Fruit fly (Drosophila melanogaster) whole organism, adult: ENCODE data around the gene NHP2.

Experiments
- CG11617 ChIP-seq: fragments of 200-800 bp; sonication (Bioruptor generic); optimal IDR thresholded peaks from 2 replicates; lab custom pipeline; 2017; ENCODE audit warnings: mild to moderate bottlenecking, missing biosample characterization, missing genetic modification reagents, missing genetic modification characterization
- CG12768 ChIP-seq: fragments of 200-800 bp; sonication (Bioruptor generic); optimal IDR thresholded peaks from 2 replicates; lab custom pipeline; 2017; ENCODE audit warnings: missing biosample characterization, missing genetic modification characterization, mild to moderate bottlenecking, moderate library complexity, missing genetic modification reagents
- CG14711 ChIP-seq: fragments of 200-800 bp; sonication (Bioruptor generic); optimal IDR thresholded peaks from 2 replicates; lab custom pipeline; 2018; ENCODE audit warnings: missing biosample characterization, mild to moderate bottlenecking, missing genetic modification characterization, moderate library complexity
- CG1620 ChIP-seq: fragments of 200-800 bp; sonication (Bioruptor generic); optimal IDR thresholded peaks from 2 replicates; lab custom pipeline; 2016; ENCODE audit warnings: missing biosample characterization, missing genetic modification characterization
- CG33017 ChIP-seq: fragments of 200-800 bp; sonication (Bioruptor generic); optimal IDR thresholded peaks from 2 replicates; lab custom pipeline; 2018; ENCODE audit warnings: missing biosample characterization, mild to moderate bottlenecking, missing genetic modification characterization, moderate library complexity
- CG5204 ChIP-seq: fragments of 200-800 bp; sonication (Bioruptor generic); optimal IDR thresholded peaks from 2 replicates; lab custom pipeline; 2016; ENCODE audit warnings: missing biosample characterization, missing genetic modification characterization
- CG7045 ChIP-seq: fragments of 200-800 bp; sonication (Bioruptor generic); optimal IDR thresholded peaks from 2 replicates; lab custom pipeline; 2017; ENCODE audit warnings: missing biosample characterization, mild to moderate bottlenecking, missing genetic modification characterization
- CG7101 ChIP-seq: fragments of 200-800 bp; sonication (Bioruptor generic); optimal IDR thresholded peaks from 2 replicates; lab custom pipeline; 2018; ENCODE audit warnings: missing biosample characterization, mild to moderate bottlenecking, missing genetic modification characterization, moderate library complexity
- Clk ChIP-seq: fragments of 200-800 bp; sonication (Bioruptor generic); optimal IDR thresholded peaks from 2 replicates; lab custom pipeline; 2017; ENCODE audit warnings: missing biosample characterization, missing genetic modification characterization
- Crg-1 ChIP-seq: fragments of 200-800 bp; sonication (Bioruptor generic); optimal IDR thresholded peaks from 2 replicates; lab custom pipeline; 2016; ENCODE audit warnings: missing biosample characterization, missing genetic modification characterization
- Hr96 ChIP-seq: fragments of 200-800 bp; sonication (Bioruptor generic); optimal IDR thresholded peaks from 2 replicates; lab custom pipeline; 2016; ENCODE audit warnings: missing biosample characterization, missing genetic modification characterization
- Mnt ChIP-seq: fragments of 200-800 bp; sonication (Bioruptor generic); optimal IDR thresholded peaks from 2 replicates; lab custom pipeline; 2016; ENCODE audit warnings: missing biosample characterization, mild to moderate bottlenecking, missing genetic modification characterization
- bab1 ChIP-seq: fragments of 200-800 bp; sonication (Bioruptor generic); optimal IDR thresholded peaks from 3 replicates; lab custom pipeline; 2019; ENCODE audit warnings: missing biosample characterization, mild to moderate bottlenecking, missing genetic modification characterization, moderate library complexity
- cic ChIP-seq: fragments of 200-800 bp; sonication (Bioruptor generic); optimal IDR thresholded peaks from 2 replicates; lab custom pipeline; 2017; ENCODE audit warnings: missing biosample characterization, mild to moderate bottlenecking, missing genetic modification characterization, moderate library complexity
- cnc ChIP-seq, 2 experiments: fragments of >200 bp; optimal IDR thresholded peaks; 2 replicates each; lab custom pipeline; 2017
- kay ChIP-seq: fragments of 200-800 bp; sonication (Bioruptor generic); peaks from one replicate; lab custom pipeline; 2016; ENCODE audit warnings: missing biosample characterization, missing genetic modification characterization, borderline replicate concordance
- ovo ChIP-seq: fragments of 200-800 bp; sonication (Bioruptor generic); optimal IDR thresholded peaks from 2 replicates; lab custom pipeline; 2016; ENCODE audit warnings: missing biosample characterization, missing genetic modification characterization
- pad ChIP-seq: fragments of 200-800 bp; sonication (Bioruptor generic); optimal IDR thresholded peaks from 3 replicates; lab custom pipeline; 2017; ENCODE audit warnings: missing biosample characterization, missing genetic modification characterization, mild to moderate bottlenecking, moderate library complexity, missing genetic modification reagents
- tj ChIP-seq: fragments of 200-800 bp; sonication (Bioruptor generic); optimal IDR thresholded peaks from 3 replicates; lab custom pipeline; 2017; ENCODE audit warnings: missing biosample characterization, mild to moderate bottlenecking, missing genetic modification characterization, moderate library complexity
- toe ChIP-seq: fragments of 200-800 bp; sonication (Bioruptor generic); optimal IDR thresholded peaks from 2 replicates; lab custom pipeline; 2016; ENCODE audit warnings: missing biosample characterization, missing genetic modification characterization

NHP2 gene

dm6 chr3L:14769183-14769582 is 32.8 kb downstream of the NHP2 start, which contains the start of gene Mgat4b:
TSS of gene Mgat4b (minus strand) at chr3L:14769283.
- TF ChIP-seq ovo (GFP tag; lab: Kevin White, UChicago) (no peak), CG7045 (GFP tag; lab: Kevin White, UChicago) (no peak), kay (GFP tag; lab: Kevin White, UChicago) (no peak), Crg-1 (GFP tag; lab: Kevin White, UChicago) (no peak), CG12768 (GFP tag; lab: Kevin White, UChicago) (no peak), CG11617 (GFP tag; lab: Kevin White, UChicago) (no peak), cnc (optimal IDR thresholded peaks at IDR 0.05; lab: Kevin White, UChicago) (no peak), CG7101 (tag; lab: Kevin White, UChicago) (no peak), CG14711 (no peak), tj (no peak)

dm6 chr3L:14761837-14762785 is 39.9 kb downstream of the NHP2 start, which contains the start of the genes Tsen34 and Mgat4a:
TSS of gene Tsen34 (minus strand) at chr3L:14761844.
TSS of gene Mgat4a (plus strand) at chr3L:14762028.
- TF ChIP-seq cic (peak; percentile 72), CG5204 (GFP tag; lab: Kevin White, UChicago) (no peak), CG7101 (tag; lab: Kevin White, UChicago) (peak; percentile 7), Clk (GFP tag; lab: Kevin White, UChicago) (no peak), CG11617 (GFP tag; lab: Kevin White, UChicago) (peak; percentile 32), CG12768 (GFP tag; lab: Kevin White, UChicago) (peak; percentile 70), pad (no peak), kay (GFP tag; lab: Kevin White, UChicago) (no peak), CG33017 (tag; lab: Kevin White, UChicago) (no peak), tj (no peak), Mnt (GFP tag; lab: Kevin White, UChicago) (peak; percentile 38), toe (GFP tag; lab: Kevin White, UChicago) (no peak), bab1 (GFP tag; lab: Kevin White, UChicago) (peak; percentile 65), CG1620 (peak; percentile 54), CG7045 (GFP tag; lab: Kevin White, UChicago) (peak; percentile 68), ovo (GFP tag; lab: Kevin White, UChicago) (peak; percentile 38), cnc (optimal IDR thresholded peaks at IDR 0.05; lab: Kevin White, UChicago) (no peak), Hr96 (GFP tag; lab: Kevin White, UChicago) (no peak), Crg-1 (GFP tag; lab: Kevin White, UChicago) (peak; percentile 80), CG14711 (peak; percentile 16)

DNA sequence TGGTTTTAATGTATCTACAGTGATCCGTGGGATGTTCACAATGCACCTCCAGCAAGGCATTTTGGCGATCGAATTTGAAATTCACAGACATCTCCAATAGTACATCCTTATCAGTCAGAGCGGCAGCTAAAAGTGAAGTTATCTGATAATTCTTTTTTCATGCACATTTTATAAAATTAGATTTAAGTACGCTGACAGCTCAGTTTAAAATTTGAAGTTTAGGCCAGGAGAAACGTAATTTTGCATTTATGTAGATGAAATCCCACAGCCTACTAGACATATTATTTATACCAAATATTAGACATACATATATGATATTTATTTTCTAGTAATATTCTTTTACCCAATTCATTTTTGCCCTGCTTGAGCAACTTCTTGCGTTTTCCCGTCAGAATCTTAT is 41.0 kb downstream of the NHP2 start, which contains the start of gene Trl:
Gene Trl (minus strand): TSS at position 101 of the 400 bp plus-strand sequence.
- TF ChIP-seq pad = no peak
- peak; percentile 87 for TF ChIP-seq kay (GFP tag; lab: Kevin White, UChicago)

DNA sequence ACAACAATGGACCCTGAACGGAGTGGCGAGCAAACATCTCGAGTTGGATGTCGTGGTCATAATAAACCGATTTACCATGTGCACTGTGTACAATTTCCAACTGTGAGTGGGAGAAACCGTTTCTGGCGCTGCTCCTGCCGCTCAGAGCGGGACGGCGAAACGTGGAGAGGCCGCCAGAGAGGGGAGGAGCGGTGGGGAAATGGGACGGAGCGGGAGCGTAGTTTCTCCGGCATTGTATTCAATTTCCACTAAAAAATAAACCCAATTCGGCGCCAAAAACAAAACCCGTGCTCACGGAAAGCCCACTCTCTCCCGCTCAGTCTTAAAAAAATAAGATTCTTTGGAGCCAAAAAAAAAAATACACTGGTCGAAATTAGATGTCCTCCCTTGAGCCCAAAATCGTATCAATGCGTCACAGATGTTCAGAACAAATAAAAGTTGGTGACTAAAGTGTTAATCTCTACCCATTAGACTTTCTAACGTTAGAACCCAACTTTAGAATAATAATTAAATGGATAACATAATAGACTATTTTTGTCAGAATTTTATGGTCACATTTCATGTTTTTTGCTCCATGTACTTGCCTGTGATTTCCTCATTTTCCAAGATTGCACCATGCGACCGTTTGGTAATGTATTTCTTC is 41.9 kb downstream of the NHP2 start:
- TF ChIP-seq kay (GFP tag; lab: Kevin White, UChicago) = no peak
- TF ChIP-seq tj = no peak
- TF ChIP-seq Crg-1 (GFP tag; lab: Kevin White, UChicago) = no peak
- TF ChIP-seq CG33017 (tag; lab: Kevin White, UChicago) = peak; percentile 30
- no peak for TF ChIP-seq Hr96 (GFP tag; lab: Kevin White, UChicago)
- peak; percentile 58 for TF ChIP-seq CG7101 (tag; lab: Kevin White, UChicago)
- TF ChIP-seq toe (GFP tag; lab: Kevin White, UChicago) = no peak
- TF ChIP-seq CG11617 (GFP tag; lab: Kevin White, UChicago) = no peak
- no peak for TF ChIP-seq cic
- TF ChIP-seq CG5204 (GFP tag; lab: Kevin White, UChicago) = peak; percentile 55
- TF ChIP-seq Mnt (GFP tag; lab: Kevin White, UChicago) = peak; percentile 75
- TF ChIP-seq CG7045 (GFP tag; lab: Kevin White, UChicago) = no peak
- TF ChIP-seq CG14711 = peak; percentile 10
- no peak for TF ChIP-seq cnc (optimal IDR thresholded peaks at IDR 0.05; lab: Kevin White, UChicago)
- peak; percentile 87 for TF ChIP-seq pad
- TF ChIP-seq Clk (GFP tag; lab: Kevin White, UChicago) = no peak
- TF ChIP-seq ovo (GFP tag; lab: Kevin White, UChicago) = no peak
- TF ChIP-seq CG12768 (GFP tag; lab: Kevin White, UChicago) = no peak
- TF ChIP-seq bab1 (GFP tag; lab: Kevin White, UChicago) = peak; percentile 58
- TF ChIP-seq CG1620 = no peak

DNA sequence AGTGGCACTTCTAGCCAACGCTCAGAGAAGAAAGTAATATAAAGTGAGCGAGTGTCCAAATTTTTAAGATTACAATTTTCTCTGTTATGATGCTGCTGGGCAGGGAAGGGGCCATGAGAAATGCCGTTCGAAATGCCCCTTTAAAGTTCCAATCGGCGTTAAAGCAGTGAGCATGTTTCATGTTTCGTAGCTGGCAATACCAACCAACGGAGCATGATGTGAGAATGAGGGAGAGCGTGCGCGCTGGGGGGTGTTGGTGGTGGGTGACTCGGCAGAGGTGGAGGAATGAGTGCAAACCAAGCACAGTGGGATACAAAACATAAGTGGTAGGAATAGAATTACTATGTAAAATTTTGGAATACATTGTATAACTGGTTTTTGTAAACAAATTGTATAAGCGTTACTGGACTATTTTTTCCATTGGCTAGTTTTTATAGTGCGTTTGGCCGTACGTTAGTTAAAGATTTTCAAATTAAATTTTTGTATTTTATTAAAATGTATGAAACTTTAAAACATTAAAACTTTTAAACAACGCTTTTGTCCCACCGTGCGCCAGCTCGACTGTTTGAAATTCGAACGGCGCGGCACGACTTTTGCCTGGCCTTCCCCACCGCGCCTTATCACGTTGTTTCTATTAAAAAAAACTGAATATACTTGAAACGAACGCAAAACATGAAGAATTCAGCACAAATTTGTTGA is 42.7 kb downstream of the NHP2 start:
- TF ChIP-seq ovo (GFP tag; lab: Kevin White, UChicago) = peak; percentile 99
- TF ChIP-seq CG14711 = peak; percentile 98
- TF ChIP-seq bab1 (GFP tag; lab: Kevin White, UChicago) = peak; percentile 99
- peak; percentile 99 for TF ChIP-seq Hr96 (GFP tag; lab: Kevin White, UChicago)
- TF ChIP-seq CG7045 (GFP tag; lab: Kevin White, UChicago) = peak; percentile 100
- peak; percentile 100 for TF ChIP-seq toe (GFP tag; lab: Kevin White, UChicago)
- TF ChIP-seq tj = peak; percentile 97
- peak; percentile 99 for TF ChIP-seq pad
- peak; percentile 95 for TF ChIP-seq Mnt (GFP tag; lab: Kevin White, UChicago)
- peak; percentile 100 for TF ChIP-seq CG5204 (GFP tag; lab: Kevin White, UChicago)
- peak; percentile 99 for TF ChIP-seq Crg-1 (GFP tag; lab: Kevin White, UChicago)
- peak; percentile 73 to 80 for TF ChIP-seq cnc (optimal IDR thresholded peaks at IDR 0.05; lab: Kevin White, UChicago)
- peak; percentile 100 for TF ChIP-seq CG12768 (GFP tag; lab: Kevin White, UChicago)
- peak; percentile 97 for TF ChIP-seq cic
- peak; percentile 100 for TF ChIP-seq CG33017 (tag; lab: Kevin White, UChicago)
- TF ChIP-seq Clk (GFP tag; lab: Kevin White, UChicago) = peak; percentile 100
- peak; percentile 99 for TF ChIP-seq CG1620
- peak; percentile 100 for TF ChIP-seq CG7101 (tag; lab: Kevin White, UChicago)
- TF ChIP-seq kay (GFP tag; lab: Kevin White, UChicago) = peak; percentile 99
- peak; percentile 100 for TF ChIP-seq CG11617 (GFP tag; lab: Kevin White, UChicago)
